Worm (Caenorhabditis elegans) whole organism, L1 larva: ENCODE measurements around the gene Y37D8A.2.

ENCODE experiments used
- Y116A8C.19 ChIP-seq: sonication (generic microtip); optimal IDR thresholded peaks from 2 replicates; lab custom pipeline; 2016; ENCODE audit warnings: missing compliant biosample characterization, missing genetic modification characterization, borderline replicate concordance
- aha-1 ChIP-seq: fragments of 150-350 bp; optimal IDR thresholded peaks from 2 replicates; lab custom pipeline; 2014; ENCODE audit warnings: missing biosample characterization, missing genetic modification characterization
- aly-2 ChIP-seq: fragments of 150-350 bp; optimal IDR thresholded peaks from 2 replicates; lab custom pipeline; 2014; ENCODE audit warnings: missing biosample characterization, missing genetic modification characterization
- blmp-1 ChIP-seq: fragments of 150-350 bp; optimal IDR thresholded peaks from 2 replicates; lab custom pipeline; 2014; ENCODE audit warnings: missing biosample characterization, missing genetic modification characterization
- ceh-63 ChIP-seq: fragments of 200-800 bp; sonication (Bioruptor generic); optimal IDR thresholded peaks from 2 replicates; lab custom pipeline; 2018; ENCODE audit warnings: mild to moderate bottlenecking, missing genetic modification characterization, missing compliant biosample characterization
- ceh-8 ChIP-seq: fragments of 200-800 bp; sonication (Bioruptor generic); optimal IDR thresholded peaks from 2 replicates; lab custom pipeline; 2018; ENCODE audit warnings: mild to moderate bottlenecking, missing genetic modification characterization, moderate library complexity, missing compliant biosample characterization
- ces-1 ChIP-seq: fragments of 150-350 bp; optimal IDR thresholded peaks from 2 replicates; lab custom pipeline; 2014; ENCODE audit warnings: missing biosample characterization, missing genetic modification reagents, missing genetic modification characterization
- efl-1 ChIP-seq, 4 experiments: fragments of 150-350 bp; optimal IDR thresholded peaks in 3 of 4; peaks in 1 of 4; 1 replicate in 1 of 4; 2 replicates in 3 of 4; lab custom pipeline; 2014; ENCODE audit warnings: missing biosample characterization in 2 of 4, missing genetic modification characterization in 2 of 4, missing genetic modification reagents in 2 of 4
- egl-27 ChIP-seq, 2 experiments: fragments of 150-350 bp in 1 of 2; sonication (generic microtip); optimal IDR thresholded peaks; 3 replicates each; lab custom pipeline; 2017 to 2018; ENCODE audit warnings: missing biosample characterization in 2 of 2, missing genetic modification characterization in 2 of 2, missing genetic modification reagents in 2 of 2
- elt-2 ChIP-seq: sonication (generic microtip); optimal IDR thresholded peaks from 2 replicates; lab custom pipeline; 2016; ENCODE audit warnings: missing genetic modification characterization, mild to moderate bottlenecking, inconsistent platforms, missing compliant biosample characterization, missing genetic modification reagents
- fkh-10 ChIP-seq: sonication (generic microtip); optimal IDR thresholded peaks from 2 replicates; lab custom pipeline; 2017; ENCODE audit warnings: missing biosample characterization, missing genetic modification reagents, missing genetic modification characterization
- hlh-17 ChIP-seq: fragments of 200-800 bp; sonication (Bioruptor generic); optimal IDR thresholded peaks from 2 replicates; lab custom pipeline; 2018; ENCODE audit warnings: missing genetic modification characterization, mild to moderate bottlenecking, missing compliant biosample characterization, moderate library complexity, borderline replicate concordance
- hlh-4 ChIP-seq: sonication (generic microtip); optimal IDR thresholded peaks from 2 replicates; lab custom pipeline; 2016; ENCODE audit warnings: mild to moderate bottlenecking, missing genetic modification characterization, missing compliant biosample characterization
- irx-1 ChIP-seq: sonication (generic microtip); optimal IDR thresholded peaks from 2 replicates; lab custom pipeline; 2016; ENCODE audit warnings: missing genetic modification characterization, missing compliant biosample characterization
- jun-1 ChIP-seq: fragments of 150-350 bp; optimal IDR thresholded peaks from 2 replicates; lab custom pipeline; 2014; ENCODE audit warnings: missing biosample characterization, missing genetic modification reagents, missing genetic modification characterization
- lin-13 ChIP-seq: fragments of 150-350 bp; optimal IDR thresholded peaks from 2 replicates; lab custom pipeline; 2014; ENCODE audit warnings: missing biosample characterization, missing genetic modification reagents, missing genetic modification characterization
- lin-35 ChIP-seq, 2 experiments: fragments of 150-350 bp; optimal IDR thresholded peaks; 2 replicates each; lab custom pipeline; 2014; ENCODE audit warnings: missing biosample characterization in 2 of 2, missing genetic modification characterization in 2 of 2, missing genetic modification reagents in 2 of 2
- lir-3 ChIP-seq: sonication (generic microtip); optimal IDR thresholded peaks from 2 replicates; lab custom pipeline; 2016; ENCODE audit warnings: mild to moderate bottlenecking, missing genetic modification characterization, moderate library complexity, missing compliant biosample characterization; ENCODE audit not compliant: poor library complexity
- nhr-20 ChIP-seq: sonication (generic microtip); optimal IDR thresholded peaks from 2 replicates; lab custom pipeline; 2016; ENCODE audit warnings: mild to moderate bottlenecking, missing genetic modification characterization, missing compliant biosample characterization
- nhr-237 ChIP-seq: fragments of 150-350 bp; optimal IDR thresholded peaks from 2 replicates; lab custom pipeline; 2014; ENCODE audit warnings: missing biosample characterization, missing genetic modification characterization
- nhr-47 ChIP-seq: sonication (generic microtip); optimal IDR thresholded peaks from 2 replicates; lab custom pipeline; 2016; ENCODE audit warnings: mild to moderate bottlenecking, missing genetic modification characterization, moderate library complexity, missing compliant biosample characterization
- nhr-71 ChIP-seq: sonication (generic microtip); optimal IDR thresholded peaks from 2 replicates; lab custom pipeline; 2016; ENCODE audit warnings: mild to moderate bottlenecking, missing genetic modification characterization, moderate library complexity, missing compliant biosample characterization
- nhr-76 ChIP-seq: sonication (generic microtip); optimal IDR thresholded peaks from 2 replicates; lab custom pipeline; 2017; ENCODE audit warnings: missing biosample characterization, missing genetic modification characterization
- nhr-84 ChIP-seq: sonication (generic microtip); optimal IDR thresholded peaks from 2 replicates; lab custom pipeline; 2017; ENCODE audit warnings: missing biosample characterization, missing genetic modification characterization
- nhr-85 ChIP-seq: sonication (generic microtip); peaks from one replicate; lab custom pipeline; 2016; ENCODE audit warnings: missing genetic modification characterization, inconsistent platforms, missing compliant biosample characterization
- nhr-90 ChIP-seq: sonication (generic microtip); optimal IDR thresholded peaks from 2 replicates; lab custom pipeline; 2016; ENCODE audit warnings: mild to moderate bottlenecking, missing genetic modification characterization, missing compliant biosample characterization; ENCODE audit not compliant: poor library complexity
- pqm-1 ChIP-seq: sonication (generic microtip); optimal IDR thresholded peaks from 3 replicates; lab custom pipeline; 2017; ENCODE audit warnings: missing biosample characterization, missing genetic modification characterization
- skn-1 ChIP-seq: fragments of 150-350 bp; optimal IDR thresholded peaks from 2 replicates; lab custom pipeline; 2014; ENCODE audit warnings: missing biosample characterization, missing genetic modification characterization
- swsn-7 ChIP-seq: sonication (generic microtip); optimal IDR thresholded peaks from 2 replicates; lab custom pipeline; 2016; ENCODE audit warnings: missing genetic modification characterization, missing compliant biosample characterization
- tlp-1 ChIP-seq: fragments of 150-350 bp; optimal IDR thresholded peaks from 2 replicates; lab custom pipeline; 2014; ENCODE audit warnings: missing biosample characterization, missing genetic modification characterization
- unc-30 ChIP-seq: sonication (generic microtip); optimal IDR thresholded peaks from 2 replicates; lab custom pipeline; 2017; ENCODE audit warnings: missing biosample characterization, missing genetic modification characterization
- vab-15 ChIP-seq: sonication (generic microtip); optimal IDR thresholded peaks from 2 replicates; lab custom pipeline; 2017; ENCODE audit warnings: missing genotype, mild to moderate bottlenecking, missing genetic modification characterization, missing compliant biosample characterization
- zip-4 ChIP-seq: fragments of 200-800 bp; sonication (Bioruptor generic); optimal IDR thresholded peaks from 2 replicates; lab custom pipeline; 2018; ENCODE audit warnings: mild to moderate bottlenecking, missing genetic modification characterization, moderate library complexity, missing compliant biosample characterization

Gene Y37D8A.2

DNA sequence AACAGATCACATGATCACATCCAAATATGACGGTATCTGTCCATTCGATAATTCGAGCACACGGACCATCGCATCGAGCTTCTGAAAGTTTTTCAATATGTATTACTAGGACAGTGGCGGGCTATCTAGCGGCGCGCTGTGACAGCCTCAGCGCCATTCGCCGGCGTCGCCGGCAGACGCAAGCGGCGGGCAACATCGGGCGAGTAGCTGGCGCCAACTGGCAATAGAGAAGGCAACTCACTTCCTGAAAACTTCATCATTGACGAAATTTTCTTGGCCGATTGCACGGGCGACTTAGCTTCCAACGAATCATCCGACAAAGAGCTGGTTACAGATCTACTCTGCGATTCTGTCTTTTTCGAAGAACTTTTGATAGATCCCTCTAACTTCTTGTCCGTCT lies 31.8 kb upstream of the Y37D8A.2 start:
- no peak for TF ChIP-seq tlp-1 (tag; lab: Kevin White, UChicago)
- TF ChIP-seq ces-1 (GFP tag; lab: Kevin White, UChicago) = no peak
- no peak for TF ChIP-seq aly-2
- no peak for TF ChIP-seq nhr-90 (tag; lab: Kevin White, UChicago)

DNA sequence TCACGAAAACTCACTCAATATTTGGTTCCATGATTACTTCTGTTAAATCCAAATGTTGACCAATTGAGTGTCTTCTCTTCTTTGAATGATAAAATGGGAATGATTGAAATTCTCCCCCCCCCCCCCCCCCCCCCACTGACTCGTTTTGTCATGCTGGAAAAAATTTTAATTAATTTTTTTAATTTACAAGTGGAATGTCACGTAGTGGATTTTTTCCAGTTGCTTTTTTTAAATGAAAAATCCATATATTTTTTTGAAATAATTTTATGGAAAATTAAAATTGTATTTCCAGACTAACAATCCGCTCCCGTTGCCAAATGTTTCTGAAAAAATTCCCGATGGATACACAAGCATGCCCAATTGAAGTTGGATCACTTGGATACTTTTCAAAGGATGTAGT lies 30.6 kb upstream of the Y37D8A.2 start, which contains the start of gene BE10.1:
TSS of gene BE10.1 (minus strand) at position 101 of the 400 bp plus-strand sequence.
- no peak for TF ChIP-seq fkh-10 (GFP tag; lab: Kevin White, UChicago)
- no peak for TF ChIP-seq hlh-4 (tag; lab: Kevin White, UChicago)
- TF ChIP-seq nhr-47 (tag; lab: Kevin White, UChicago) = no peak
- TF ChIP-seq lir-3 (tag; lab: Kevin White, UChicago) = no peak

DNA sequence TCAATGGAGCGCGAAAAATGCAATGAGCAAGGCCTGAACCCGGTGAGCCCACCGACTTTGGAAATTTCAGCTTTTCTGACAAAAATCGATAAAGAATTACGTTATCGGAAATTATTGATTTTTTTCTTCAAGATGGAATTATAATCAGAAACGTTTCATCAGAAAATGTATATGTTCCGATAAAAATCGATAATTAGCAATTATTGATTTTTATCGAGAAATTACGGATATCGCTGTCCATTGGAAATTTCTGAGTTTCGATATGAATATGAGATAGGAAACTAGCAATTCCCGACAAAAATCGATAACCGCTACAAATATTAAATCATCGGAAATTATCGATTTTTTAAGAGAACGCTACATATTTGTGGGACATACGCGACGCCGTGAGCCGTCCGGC lies 25.8 kb upstream of the Y37D8A.2 start:
- TF ChIP-seq ceh-8 (GFP tag; lab: Kevin White, UChicago) (no peak), efl-1 (optimal IDR thresholded peaks at IDR 0.05; lab: Kevin White, UChicago) (no peak), efl-1 (GFP tag; optimal IDR thresholded peaks at IDR 0.05 in 1 of 2; lab: Kevin White, UChicago) (no peak), nhr-71 (tag; lab: Kevin White, UChicago) (no peak), skn-1 (tag; lab: Kevin White, UChicago) (no peak), vab-15 (tag; lab: Kevin White, UChicago) (no peak), nhr-76 (no peak)

DNA sequence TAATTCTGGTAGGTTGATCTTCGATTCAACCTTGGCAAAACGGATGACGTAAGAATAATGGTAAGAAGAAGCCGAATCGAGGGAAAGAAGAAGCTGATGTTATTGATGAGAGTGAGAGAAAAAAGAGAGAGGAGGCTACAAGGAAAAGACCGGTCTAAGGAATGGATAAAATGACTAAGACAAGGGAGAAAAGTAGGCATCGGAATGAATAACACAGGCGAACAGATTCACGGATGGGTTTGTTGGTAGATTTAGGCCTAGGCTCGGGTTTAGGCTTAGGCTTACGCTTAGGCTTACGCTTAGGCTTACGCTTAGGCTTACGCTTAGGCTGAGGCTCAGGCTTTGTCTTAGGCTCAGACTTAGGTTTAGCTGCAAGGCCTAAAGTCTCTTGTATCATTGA lies 21.5 kb upstream of the Y37D8A.2 start, which contains the start of gene agmo-1:
TSS of gene agmo-1 (minus strand) at position 101 of the 400 bp plus-strand sequence.
- no peak for TF ChIP-seq swsn-7 (tag; lab: Kevin White, UChicago)
- TF ChIP-seq ces-1 (GFP tag; lab: Kevin White, UChicago) = no peak
- TF ChIP-seq blmp-1 (tag; lab: Kevin White, UChicago) = peak; percentile 32

DNA sequence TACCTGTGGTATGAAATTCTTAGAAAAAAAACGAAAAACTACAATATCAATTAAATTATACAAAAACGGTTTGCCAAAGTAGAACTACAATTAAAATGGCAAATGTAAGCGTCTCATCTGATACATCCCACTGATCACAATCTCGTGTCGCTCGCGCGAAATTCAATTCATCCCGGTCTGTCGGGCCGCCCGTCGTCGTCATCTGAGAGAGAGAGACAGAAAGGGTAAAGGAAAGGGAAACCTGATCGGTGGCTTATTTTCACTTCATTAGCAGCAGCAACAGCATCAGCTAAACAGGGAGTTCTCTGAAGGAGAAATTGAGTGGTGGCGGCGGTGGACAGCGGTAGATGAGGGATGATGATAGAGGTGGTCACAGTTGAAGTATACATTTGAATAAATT lies 19.5 kb upstream of the Y37D8A.2 start:
- TF ChIP-seq nhr-85 (tag; lab: Kevin White, UChicago) = peak; percentile 62
- no peak for TF ChIP-seq unc-30 (tag; lab: Kevin White, UChicago)
- no peak for TF ChIP-seq nhr-84 (tag; lab: Kevin White, UChicago)
- TF ChIP-seq irx-1 (tag; lab: Kevin White, UChicago) = no peak
- TF ChIP-seq blmp-1 (tag; lab: Kevin White, UChicago) = peak; percentile 100
- no peak for TF ChIP-seq swsn-7 (tag; lab: Kevin White, UChicago)
- peak; percentile 0 for TF ChIP-seq nhr-20 (tag; lab: Kevin White, UChicago)

DNA sequence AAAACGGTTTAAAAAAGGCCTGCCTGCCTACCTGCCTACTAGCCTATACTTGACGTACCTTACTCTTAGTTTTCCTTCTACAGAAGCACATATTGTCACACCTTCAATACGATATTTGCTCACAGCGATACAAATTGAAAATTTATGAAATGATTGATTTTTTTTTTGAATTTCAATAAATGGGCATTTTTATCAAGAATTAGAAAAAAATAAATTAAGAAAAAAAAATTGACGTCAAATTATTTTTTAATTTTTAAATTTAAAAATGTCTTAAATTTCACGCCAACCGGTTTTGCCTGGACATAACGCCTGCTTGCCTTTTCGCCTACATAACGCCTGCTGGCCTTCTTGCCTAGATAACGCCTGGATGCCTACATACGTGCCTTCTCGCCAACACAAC lies 13.3 kb upstream of the Y37D8A.2 start, which contains the start of gene BE10.5:
TSS of gene BE10.5 (minus strand) at position 101 of the 400 bp plus-strand sequence.
- TF ChIP-seq nhr-237 (no peak), jun-1 (tag; lab: Kevin White, UChicago) (no peak), zip-4 (GFP tag; lab: Kevin White, UChicago) (no peak), nhr-85 (tag; lab: Kevin White, UChicago) (no peak), aha-1 (tag; lab: Kevin White, UChicago) (no peak), lin-35 (GFP tag; optimal IDR thresholded peaks at IDR 0.05; lab: Kevin White, UChicago) (no peak), swsn-7 (tag; lab: Kevin White, UChicago) (no peak), lin-13 (GFP tag; lab: Kevin White, UChicago) (no peak)

DNA sequence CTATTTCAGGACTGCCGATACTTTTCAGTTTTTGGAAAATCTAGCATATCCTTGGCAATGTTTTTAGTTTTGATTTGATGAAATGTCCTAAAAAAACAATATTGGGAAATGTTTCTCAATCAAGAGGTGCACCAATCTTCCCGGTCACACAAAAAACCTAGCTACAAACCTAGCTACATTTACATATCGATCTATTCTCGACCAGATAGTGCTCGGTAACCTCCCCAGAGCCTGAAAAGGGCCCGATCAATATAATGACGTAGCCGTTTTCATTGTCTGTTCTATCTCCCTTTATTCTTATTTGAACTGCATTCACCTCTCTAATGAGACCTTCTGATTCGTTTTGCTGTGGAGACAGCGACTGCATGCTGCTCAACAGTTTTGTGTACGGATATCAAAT lies 12.3 kb upstream of the Y37D8A.2 start, which contains the start of gene BE10.3:
TSS of gene BE10.3 (plus strand) at position 301 of the 400 bp plus-strand sequence.
- TF ChIP-seq egl-27 (tag; optimal IDR thresholded peaks at IDR 0.05; lab: Kevin White, UChicago) = no peak
- no peak for TF ChIP-seq nhr-20 (tag; lab: Kevin White, UChicago)
- no peak for TF ChIP-seq elt-2 (tag; lab: Kevin White, UChicago)
- no peak for TF ChIP-seq vab-15 (tag; lab: Kevin White, UChicago)
- TF ChIP-seq ceh-63 (GFP tag; lab: Kevin White, UChicago) = no peak
- TF ChIP-seq Y116A8C.19 (tag; lab: Kevin White, UChicago) = no peak
- TF ChIP-seq pqm-1 = no peak
- TF ChIP-seq hlh-17 (GFP tag; lab: Kevin White, UChicago) = no peak
